In genomic region chr3L:22822544-22823175, dm6 we compare ENCODE assay signal across 5 fruit fly cellular contexts.
TF ChIP-seq lines count a peak whose summit lies in the region.

No protein-coding gene starts in this region.

TF ChIP-seq in whole organism, adult, 20 proteins besides CTCF, POLR2A, EP300 and RAD21 (continued from another document):
- peak; percentile 91 for TF ChIP-seq ovo (GFP tag; optimal IDR thresholded peaks at IDR 0.05; lab: Kevin White, UChicago)
- TF ChIP-seq toe (GFP tag; optimal IDR thresholded peaks at IDR 0.05; lab: Kevin White, UChicago), result peak; percentile 92
- TF ChIP-seq CG11617 (GFP tag; optimal IDR thresholded peaks at IDR 0.05; lab: Kevin White, UChicago), result peak; percentile 98

TF ChIP-seq in whole organism, embryonic, 481 proteins besides CTCF, POLR2A, EP300 and RAD21 (continued from another document and continues in another):
- no peak for TF ChIP-seq CG30431 (GFP tag; optimal IDR thresholded peaks at IDR 0.05; lab: Kevin White, UChicago)
- TF ChIP-seq CG6683 (GFP tag; optimal IDR thresholded peaks at IDR 0.05; lab: Kevin White, UChicago), result no peak
- no peak for TF ChIP-seq CG8924 (tag; optimal IDR thresholded peaks at IDR 0.05; lab: Kevin White, UChicago)
- TF ChIP-seq so (GFP tag; IDR thresholded peaks at IDR 0.05; lab: Robert Waterston, UW), result 0 out of 3 replicates have a peak, but pooled peaks have one; percentile 27
- TF ChIP-seq zfh1 (GFP tag; IDR thresholded peaks at IDR 0.05; lab: Robert Waterston, UW), result no peak
- no peak for TF ChIP-seq crp (GFP tag; optimal IDR thresholded peaks at IDR 0.05; lab: Kevin White, UChicago)
- TF ChIP-seq Ets65A (GFP tag; lab: Kevin White, UChicago), result no peak
- peak; percentile 22; the same call in 1 of the 2 replicates for TF ChIP-seq sob (GFP tag; IDR thresholded peaks at IDR 0.05; lab: Robert Waterston, UW)
- no peak for TF ChIP-seq CG8944 (GFP tag; optimal IDR thresholded peaks at IDR 0.05; lab: Kevin White, UChicago)
- peak; percentile 24; the same call in 1 of the 2 replicates for TF ChIP-seq Rfx (GFP tag; IDR thresholded peaks at IDR 0.05; lab: Robert Waterston, UW)
- peak; percentile 68 for TF ChIP-seq Med (GFP tag; lab: Kevin White, UChicago)
- no peak for TF ChIP-seq unpg (GFP tag; optimal IDR thresholded peaks at IDR 0.05; lab: Kevin White, UChicago)
- TF ChIP-seq mirr (GFP tag; optimal IDR thresholded peaks at IDR 0.05; lab: Kevin White, UChicago), result peak; percentile 64
- peak; percentile 43; the same call in 1 of the 2 replicates for TF ChIP-seq CG14014 (GFP tag; IDR thresholded peaks at IDR 0.05; lab: Robert Waterston, UW)
- no peak for TF ChIP-seq CG10959 (GFP tag; IDR thresholded peaks at IDR 0.05; lab: Robert Waterston, UW)
- TF ChIP-seq CG2889 (GFP tag; IDR thresholded peaks at IDR 0.05; lab: Robert Waterston, UW), result no peak
- TF ChIP-seq odd (GFP tag; optimal IDR thresholded peaks at IDR 0.05; lab: Kevin White, UChicago), result no peak
- TF ChIP-seq Xrp1 (GFP tag; IDR thresholded peaks at IDR 0.05; lab: Robert Waterston, UW), result 0 out of 2 replicates have a peak, but pooled peaks have one; percentile 16
- TF ChIP-seq C15 (GFP tag; IDR thresholded peaks at IDR 0.05; lab: Robert Waterston, UW), result no peak
- TF ChIP-seq repo (GFP tag; optimal IDR thresholded peaks at IDR 0.05; lab: Kevin White, UChicago), result no peak
- no peak for TF ChIP-seq Camta (GFP tag; optimal IDR thresholded peaks at IDR 0.05; lab: Kevin White, UChicago)
- TF ChIP-seq klu (GFP tag; IDR thresholded peaks at IDR 0.05; lab: Robert Waterston, UW), result no peak
- no peak for TF ChIP-seq knrl (GFP tag; IDR thresholded peaks at IDR 0.05; lab: Robert Waterston, UW; ENCODE audit: partially characterized antibody)
- no peak for TF ChIP-seq CG5180 (GFP tag; optimal IDR thresholded peaks at IDR 0.05; lab: Kevin White, UChicago)
- TF ChIP-seq sug (tag; optimal IDR thresholded peaks at IDR 0.05; lab: Kevin White, UChicago), result peak; percentile 15
- no peak for TF ChIP-seq CG10654 (GFP tag; optimal IDR thresholded peaks at IDR 0.05; lab: Kevin White, UChicago)
- no peak for TF ChIP-seq BEAF-32 (GFP tag; optimal IDR thresholded peaks at IDR 0.05; lab: Kevin White, UChicago)
- no peak for TF ChIP-seq E2f2 (GFP tag; IDR thresholded peaks at IDR 0.05; lab: Robert Waterston, UW)
- TF ChIP-seq CG6254 (GFP tag; optimal IDR thresholded peaks at IDR 0.05; lab: Kevin White, UChicago), result no peak
- TF ChIP-seq hb (GFP tag; IDR thresholded peaks at IDR 0.05; lab: Robert Waterston, UW; ENCODE audit: partially characterized antibody), result no peak
- no peak for TF ChIP-seq NFAT (GFP tag; IDR thresholded peaks at IDR 0.05; lab: Robert Waterston, UW)
- no peak for TF ChIP-seq dysf (GFP tag; IDR thresholded peaks at IDR 0.05; lab: Robert Waterston, UW)
- peak; percentile 71 for TF ChIP-seq CG7357 (GFP tag; IDR thresholded peaks at IDR 0.05; lab: Robert Waterston, UW)

TF ChIP-seq in whole organism, prepupa, 60 proteins besides CTCF, POLR2A, EP300 and RAD21 (continued from another document and continues in another):
- TF ChIP-seq esn (GFP tag; optimal IDR thresholded peaks at IDR 0.05; lab: Kevin White, UChicago) (peak; percentile 66), achi (GFP tag; optimal IDR thresholded peaks at IDR 0.05; lab: Kevin White, UChicago) (peak; percentile 75), eg (GFP tag; IDR thresholded peaks at IDR 0.05; lab: Robert Waterston, UW) (peak; percentile 99), Met (GFP tag; optimal IDR thresholded peaks at IDR 0.05; lab: Kevin White, UChicago) (peak; percentile 65), CG3919 (GFP tag; optimal IDR thresholded peaks at IDR 0.05; lab: Kevin White, UChicago) (peak; percentile 79), Eip93F (GFP tag; optimal IDR thresholded peaks at IDR 0.05; lab: Kevin White, UChicago) (peak; percentile 50), lz (GFP tag; optimal IDR thresholded peaks at IDR 0.05; lab: Kevin White, UChicago) (peak; percentile 35), cyc (GFP tag; optimal IDR thresholded peaks at IDR 0.05; lab: Kevin White, UChicago) (peak; percentile 26), CG7368 (GFP tag; optimal IDR thresholded peaks at IDR 0.05; lab: Kevin White, UChicago) (peak; percentile 59), CG9139 (GFP tag; optimal IDR thresholded peaks at IDR 0.05; lab: Kevin White, UChicago) (peak; percentile 97), CG6854 (GFP tag; optimal IDR thresholded peaks at IDR 0.05; lab: Kevin White, UChicago) (peak; percentile 96), CG6808 (GFP tag; optimal IDR thresholded peaks at IDR 0.05; lab: Kevin White, UChicago) (peak; percentile 94), CG11902 (GFP tag; optimal IDR thresholded peaks at IDR 0.05; lab: Kevin White, UChicago) (no peak), fd59A (GFP tag; optimal IDR thresholded peaks at IDR 0.05; lab: Kevin White, UChicago) (peak; percentile 60), Hr38 (GFP tag; optimal IDR thresholded peaks at IDR 0.05; lab: Kevin White, UChicago) (peak; percentile 36), dsx (GFP tag; optimal IDR thresholded peaks at IDR 0.05; lab: Kevin White, UChicago; ENCODE audit: poor library complexity, severe bottlenecking) (peak; percentile 72), CG4318 (GFP tag; optimal IDR thresholded peaks at IDR 0.05; lab: Kevin White, UChicago) (no peak), salr (GFP tag; optimal IDR thresholded peaks at IDR 0.05; lab: Kevin White, UChicago) (peak; percentile 61 to 79), Hr39 (GFP tag; optimal IDR thresholded peaks at IDR 0.05; lab: Kevin White, UChicago) (no peak), spab (GFP tag; optimal IDR thresholded peaks at IDR 0.05; lab: Kevin White, UChicago) (peak; percentile 85), Sox15 (GFP tag; optimal IDR thresholded peaks at IDR 0.05; lab: Kevin White, UChicago) (no peak), CG16779 (tag; optimal IDR thresholded peaks at IDR 0.05; lab: Kevin White, UChicago) (peak; percentile 96), CG31627 (GFP tag; optimal IDR thresholded peaks at IDR 0.05; lab: Kevin White, UChicago) (peak; percentile 13), acj6 (GFP tag; optimal IDR thresholded peaks at IDR 0.05; lab: Kevin White, UChicago) (peak; percentile 40), Gug (GFP tag; IDR thresholded peaks at IDR 0.05; lab: Robert Waterston, UW) (peak; percentile 82), Eip75B (GFP tag; optimal IDR thresholded peaks at IDR 0.05; lab: Kevin White, UChicago) (peak; percentile 43), CG6792 (GFP tag; optimal IDR thresholded peaks at IDR 0.05; lab: Kevin White, UChicago) (peak; percentile 55), CG32006 (GFP tag; optimal IDR thresholded peaks at IDR 0.05; lab: Kevin White, UChicago) (peak; percentile 74), Blimp-1 (GFP tag; optimal IDR thresholded peaks at IDR 0.05; lab: Kevin White, UChicago) (peak; percentile 71), CG10631 (GFP tag; optimal IDR thresholded peaks at IDR 0.05; lab: Kevin White, UChicago) (no peak), vri (GFP tag; optimal IDR thresholded peaks at IDR 0.05; lab: Kevin White, UChicago) (peak; percentile 98), CG11294 (GFP tag; IDR thresholded peaks at IDR 0.05; lab: Robert Waterston, UW) (peak; percentile 73), ss (GFP tag; optimal IDR thresholded peaks at IDR 0.05; lab: Kevin White, UChicago) (peak; percentile 96 to 98)

TF ChIP-seq in whole organism, pupa, 21 proteins besides CTCF, POLR2A, EP300 and RAD21 (continued from another document):
- peak; percentile 72 for TF ChIP-seq EcR (GFP tag; optimal IDR thresholded peaks at IDR 0.05; lab: Kevin White, UChicago)

TF ChIP-seq in whole organism, wandering third instar larva, 38 proteins besides CTCF, POLR2A, EP300 and RAD21 (continued from another document):
- no peak for TF ChIP-seq sv (GFP tag; optimal IDR thresholded peaks at IDR 0.05; lab: Kevin White, UChicago)
- peak; percentile 21 to 94 for TF ChIP-seq foxo (GFP tag; optimal IDR thresholded peaks at IDR 0.05; lab: Kevin White, UChicago)
- peak; percentile 65 for TF ChIP-seq CG32264 (GFP tag; optimal IDR thresholded peaks at IDR 0.05; lab: Kevin White, UChicago)
- TF ChIP-seq Hr83 (GFP tag; optimal IDR thresholded peaks at IDR 0.05; lab: Kevin White, UChicago; ENCODE audit: poor library complexity, severe bottlenecking), result peak; percentile 82
- TF ChIP-seq HLH106 (tag; optimal IDR thresholded peaks at IDR 0.05; lab: Kevin White, UChicago), result peak; percentile 60
- peak; percentile 65 for TF ChIP-seq brk (GFP tag; optimal IDR thresholded peaks at IDR 0.05; lab: Kevin White, UChicago)
- TF ChIP-seq dl (GFP tag; optimal IDR thresholded peaks at IDR 0.05; lab: Kevin White, UChicago; ENCODE audit: insufficient read depth in 1 of 2, partially characterized antibody in 2 of 2), result peak; percentile 90 to 96
- no peak for TF ChIP-seq pan (optimal IDR thresholded peaks at IDR 0.05; lab: Kevin White, UChicago)
- no peak for TF ChIP-seq ey (GFP tag; optimal IDR thresholded peaks at IDR 0.05; lab: Kevin White, UChicago)
- TF ChIP-seq Hnf4 (GFP tag; optimal IDR thresholded peaks at IDR 0.05; lab: Kevin White, UChicago), result peak; percentile 87
- peak; percentile 80 for TF ChIP-seq h (GFP tag; optimal IDR thresholded peaks at IDR 0.05; lab: Kevin White, UChicago)
- no peak for TF ChIP-seq lola (GFP tag; optimal IDR thresholded peaks at IDR 0.05; lab: Kevin White, UChicago)
- peak; percentile 86 for TF ChIP-seq Jra (GFP tag; optimal IDR thresholded peaks at IDR 0.05; lab: Kevin White, UChicago)
- TF ChIP-seq dsf (GFP tag; optimal IDR thresholded peaks at IDR 0.05; lab: Kevin White, UChicago; ENCODE audit: borderline replicate concordance), result no peak
- peak; percentile 19 for TF ChIP-seq Mio (GFP tag; optimal IDR thresholded peaks at IDR 0.05; lab: Kevin White, UChicago)
- no peak for TF ChIP-seq N (GFP tag; optimal IDR thresholded peaks at IDR 0.05; lab: Kevin White, UChicago)
- TF ChIP-seq tai (GFP tag; optimal IDR thresholded peaks at IDR 0.05; lab: Kevin White, UChicago), result no peak
